Worm (Caenorhabditis elegans): ENCODE results near the gene F35H10.5.

ce11 chrIV:8302648-8303161 is 2.1 kb downstream of the F35H10.5 start:
- TF ChIP-seq nhr-129 (tag; optimal IDR thresholded peaks at IDR 0.05) (no peak), nhr-6 (tag; optimal IDR thresholded peaks at IDR 0.05) (no peak), nhr-77 (tag; optimal IDR thresholded peaks at IDR 0.05) (no peak), elt-1 (tag; optimal IDR thresholded peaks at IDR 0.05) (no peak), egl-27 (tag; optimal IDR thresholded peaks at IDR 0.05) (no peak), unc-62 (GFP tag; optimal IDR thresholded peaks at IDR 0.05) (no peak), ceh-16 (tag; optimal IDR thresholded peaks at IDR 0.05) (no peak), snpc-4 (tag; optimal IDR thresholded peaks at IDR 0.05) (no peak), F13H6.1 (tag; optimal IDR thresholded peaks at IDR 0.05) (no peak), mdl-1 (tag; optimal IDR thresholded peaks at IDR 0.05) (no peak), blmp-1 (tag; optimal IDR thresholded peaks at IDR 0.05; ENCODE audit: insufficient read depth) (peak; percentile 62), skn-1 (tag; optimal IDR thresholded peaks at IDR 0.05) (no peak), lin-39 (tag; optimal IDR thresholded peaks at IDR 0.05) (no peak)

Measured in whole organism, L2 larva.